Worm (Caenorhabditis elegans) whole organism, late embryonic: ENCODE data around the gene F13A2.2.

Experiments used
- C08G9.2 ChIP-seq: sonication (generic microtip); optimal IDR thresholded peaks from 2 replicates; lab custom pipeline; 2016; ENCODE audit warnings: mild to moderate bottlenecking, missing genetic modification characterization, moderate library complexity, missing compliant biosample characterization
- C38D4.7 ChIP-seq: fragments of 200-800 bp; sonication (Bioruptor generic); optimal IDR thresholded peaks from 2 replicates; lab custom pipeline; 2018; ENCODE audit warnings: mild to moderate bottlenecking, missing genetic modification characterization, moderate library complexity, missing compliant biosample characterization
- Y22D7AL.16 ChIP-seq: sonication (generic microtip); optimal IDR thresholded peaks from 2 replicates; lab custom pipeline; 2016; ENCODE audit warnings: missing genetic modification characterization, missing compliant biosample characterization
- ama-1 ChIP-seq: fragments of 150-350 bp; optimal IDR thresholded peaks from 2 replicates; lab custom pipeline; 2014
- ceh-14 ChIP-seq: sonication (generic microtip); optimal IDR thresholded peaks from 2 replicates; lab custom pipeline; 2016; ENCODE audit warnings: missing genotype, missing genetic modification characterization, missing compliant biosample characterization
- ceh-2 ChIP-seq: sonication (generic microtip); optimal IDR thresholded peaks from 2 replicates; lab custom pipeline; 2016; ENCODE audit warnings: missing genotype, missing genetic modification characterization, missing compliant biosample characterization
- ceh-22 ChIP-seq: sonication (generic microtip); optimal IDR thresholded peaks from 2 replicates; lab custom pipeline; 2017; ENCODE audit warnings: missing biosample characterization, missing genetic modification characterization
- ceh-30 ChIP-seq: fragments of 150-350 bp; optimal IDR thresholded peaks from 2 replicates; lab custom pipeline; 2014; ENCODE audit warnings: missing biosample characterization, missing genetic modification characterization
- ceh-45 ChIP-seq: fragments of 200-800 bp; sonication (Bioruptor generic); IDR thresholded peaks from 2 replicates; pipeline ENCODE4 v1.3.6; 2022; ENCODE audit warnings: missing genetic modification reagents, missing genetic modification characterization, missing compliant biosample characterization
- ceh-6 ChIP-seq: fragments of 200-800 bp; sonication (Bioruptor generic); optimal IDR thresholded peaks from 2 replicates; lab custom pipeline; 2018; ENCODE audit warnings: mild to moderate bottlenecking, missing genetic modification characterization, missing compliant biosample characterization
- ceh-9 ChIP-seq: sonication (generic microtip); optimal IDR thresholded peaks from 2 replicates; lab custom pipeline; 2016; ENCODE audit warnings: mild to moderate bottlenecking, missing genetic modification characterization, inconsistent platforms, missing compliant biosample characterization
- che-1 ChIP-seq: sonication (generic microtip); optimal IDR thresholded peaks from 2 replicates; lab custom pipeline; 2016; ENCODE audit warnings: mild to moderate bottlenecking, missing genetic modification characterization, missing compliant biosample characterization
- dmd-4 ChIP-seq: sonication (generic microtip); optimal IDR thresholded peaks from 2 replicates; lab custom pipeline; 2016; ENCODE audit warnings: borderline replicate concordance, missing genetic modification characterization, missing compliant biosample characterization
- elt-2 ChIP-seq: sonication (generic microtip); optimal IDR thresholded peaks from 2 replicates; lab custom pipeline; 2016; ENCODE audit warnings: missing genetic modification reagents, missing genetic modification characterization, missing compliant biosample characterization
- elt-4 ChIP-seq: sonication (generic microtip); optimal IDR thresholded peaks from 2 replicates; lab custom pipeline; 2016; ENCODE audit warnings: missing genetic modification characterization, missing compliant biosample characterization
- ets-4 ChIP-seq: sonication (generic microtip); optimal IDR thresholded peaks from 2 replicates; lab custom pipeline; 2016; ENCODE audit warnings: missing genetic modification characterization, missing compliant biosample characterization
- eyg-1 ChIP-seq: sonication (generic microtip); optimal IDR thresholded peaks from 2 replicates; lab custom pipeline; 2016; ENCODE audit warnings: missing genotype, missing genetic modification characterization, missing compliant biosample characterization
- fax-1 ChIP-seq: sonication (generic microtip); optimal IDR thresholded peaks from 2 replicates; lab custom pipeline; 2016; ENCODE audit warnings: missing genotype, missing genetic modification characterization, missing compliant biosample characterization
- fkh-10 ChIP-seq: fragments of 150-350 bp; optimal IDR thresholded peaks from 2 replicates; lab custom pipeline; 2014; ENCODE audit warnings: missing biosample characterization, missing genetic modification reagents, missing genetic modification characterization
- gmeb-2 ChIP-seq: sonication (generic microtip); optimal IDR thresholded peaks from 2 replicates; lab custom pipeline; 2016; ENCODE audit warnings: missing genetic modification characterization, inconsistent platforms, missing compliant biosample characterization
- hlh-13 ChIP-seq: fragments of 200-800 bp; sonication (Bioruptor generic); optimal IDR thresholded peaks from 2 replicates; lab custom pipeline; 2018; ENCODE audit warnings: mild to moderate bottlenecking, missing genetic modification characterization, missing compliant biosample characterization
- hlh-15 ChIP-seq: sonication (generic microtip); optimal IDR thresholded peaks from 2 replicates; lab custom pipeline; 2016; ENCODE audit warnings: missing genetic modification characterization, missing compliant biosample characterization
- hlh-8 ChIP-seq: sonication (generic microtip); optimal IDR thresholded peaks from 2 replicates; lab custom pipeline; 2016; ENCODE audit warnings: missing genotype, missing genetic modification characterization, missing compliant biosample characterization
- lim-6 ChIP-seq: sonication (generic microtip); optimal IDR thresholded peaks from 2 replicates; lab custom pipeline; 2016; ENCODE audit warnings: missing genetic modification characterization, missing compliant biosample characterization
- lin-11 ChIP-seq: fragments of 200-800 bp; sonication (Bioruptor generic); optimal IDR thresholded peaks from 2 replicates; lab custom pipeline; 2018; ENCODE audit warnings: mild to moderate bottlenecking, missing genetic modification characterization, missing compliant biosample characterization
- nhr-11 ChIP-seq: fragments of 150-350 bp; optimal IDR thresholded peaks from 2 replicates; lab custom pipeline; 2014; ENCODE audit warnings: missing biosample characterization, missing genetic modification characterization
- nhr-232 ChIP-seq: sonication (generic microtip); optimal IDR thresholded peaks from 2 replicates; lab custom pipeline; 2016; ENCODE audit warnings: missing genetic modification characterization, missing compliant biosample characterization
- npax-4 ChIP-seq: sonication (generic microtip); optimal IDR thresholded peaks from 2 replicates; lab custom pipeline; 2016; ENCODE audit warnings: missing genetic modification characterization, missing compliant biosample characterization
- pag-3 ChIP-seq: sonication (generic microtip); optimal IDR thresholded peaks from 2 replicates; lab custom pipeline; 2016; ENCODE audit warnings: missing compliant biosample characterization, missing genetic modification characterization, borderline replicate concordance
- pat-9 ChIP-seq: fragments of 200-800 bp; sonication (Bioruptor generic); optimal IDR thresholded peaks from 2 replicates; lab custom pipeline; 2018; ENCODE audit warnings: mild to moderate bottlenecking, missing genetic modification characterization, moderate library complexity, missing compliant biosample characterization
- pax-1 ChIP-seq: fragments of 150-350 bp; optimal IDR thresholded peaks from 2 replicates; lab custom pipeline; 2014; ENCODE audit warnings: missing biosample characterization, missing genetic modification characterization
- pha-4 ChIP-seq: fragments of 150-350 bp; optimal IDR thresholded peaks from 2 replicates; lab custom pipeline; 2018; ENCODE audit warnings: missing biosample characterization, missing genetic modification reagents, missing genetic modification characterization
- pros-1 ChIP-seq: fragments of 150-350 bp; optimal IDR thresholded peaks from 2 replicates; lab custom pipeline; 2014; ENCODE audit warnings: missing biosample characterization, missing genetic modification reagents, missing genetic modification characterization
- ref-2 ChIP-seq: sonication (generic microtip); optimal IDR thresholded peaks from 2 replicates; lab custom pipeline; 2016; ENCODE audit warnings: missing genetic modification characterization, missing compliant biosample characterization
- sdc-2 ChIP-seq: sonication (generic microtip); optimal IDR thresholded peaks from 2 replicates; lab custom pipeline; 2016; ENCODE audit warnings: missing genotype, missing genetic modification characterization, missing compliant biosample characterization
- sox-2 ChIP-seq: fragments of 200-800 bp; sonication (Bioruptor generic); IDR thresholded peaks from 2 replicates; pipeline ENCODE4 v1.3.6; 2022; ENCODE audit warnings: missing genetic modification reagents, missing genetic modification characterization, missing compliant biosample characterization
- ttx-3 ChIP-seq: sonication (generic microtip); optimal IDR thresholded peaks from 2 replicates; lab custom pipeline; 2016; ENCODE audit warnings: missing genetic modification reagents, missing genetic modification characterization, missing compliant biosample characterization
- unc-42 ChIP-seq: sonication (generic microtip); optimal IDR thresholded peaks from 2 replicates; lab custom pipeline; 2016; ENCODE audit warnings: missing genotype, missing genetic modification characterization, missing compliant biosample characterization
- unc-86 ChIP-seq: sonication (generic microtip); optimal IDR thresholded peaks from 2 replicates; lab custom pipeline; 2016; ENCODE audit warnings: missing genetic modification characterization, missing compliant biosample characterization
- ztf-16 ChIP-seq: sonication (generic microtip); optimal IDR thresholded peaks from 2 replicates; lab custom pipeline; 2017; ENCODE audit warnings: missing genetic modification characterization, missing compliant biosample characterization

The F13A2.2 gene

ce11 chrV:4387402-4387801 lies 3.0 kb upstream of the F13A2.2 start, which contains the start of gene F13A2.9:
Gene F13A2.9, minus strand, starts transcription at chrV:4387502.
- TF ChIP-seq unc-42 (tag; lab: Kevin White, UChicago) (no peak), hlh-15 (tag; lab: Kevin White, UChicago) (no peak), fax-1 (no peak), gmeb-2 (no peak), ceh-22 (no peak), Y22D7AL.16 (no peak), ama-1 (no peak), ceh-9 (tag; lab: Kevin White, UChicago) (no peak), dmd-4 (tag; lab: Kevin White, UChicago) (no peak), nhr-11 (no peak), unc-86 (tag; lab: Kevin White, UChicago) (no peak)

- TF ChIP-seq ceh-6 (GFP tag; lab: Kevin White, UChicago), result no peak
- TF ChIP-seq nhr-11, result no peak
- no peak for TF ChIP-seq hlh-15 (tag; lab: Kevin White, UChicago)
- no peak for TF ChIP-seq nhr-232 (tag; lab: Kevin White, UChicago)
- TF ChIP-seq ttx-3 (tag; lab: Kevin White, UChicago), result no peak
- TF ChIP-seq eyg-1, result no peak
- TF ChIP-seq elt-2, result no peak
- TF ChIP-seq sdc-2, result no peak
- no peak for TF ChIP-seq elt-4 (tag; lab: Kevin White, UChicago)
- no peak for TF ChIP-seq pax-1
- TF ChIP-seq pat-9 (tag; lab: Kevin White, UChicago), result no peak
- TF ChIP-seq pag-3 (tag; lab: Kevin White, UChicago), result no peak
- TF ChIP-seq pha-4 (tag; lab: Kevin White, UChicago), result no peak
- TF ChIP-seq, all 69 proteins: peak for 0
Observed at ce11 chrV:4386173-4386572, 1.8 kb upstream of the F13A2.2 start, which contains the start of gene F13A2.10. Gene F13A2.10, minus strand, starts transcription at chrV:4386273.

- TF ChIP-seq hlh-13 (GFP tag; lab: Kevin White, UChicago) (no peak), pha-4 (tag; lab: Kevin White, UChicago) (no peak), sdc-2 (no peak), eyg-1 (no peak), ceh-22 (no peak), ref-2 (tag; lab: Kevin White, UChicago) (no peak), ceh-9 (tag; lab: Kevin White, UChicago) (no peak), npax-4 (no peak), elt-2 (no peak), lin-11 (tag; lab: Kevin White, UChicago) (no peak), gmeb-2 (no peak), unc-86 (tag; lab: Kevin White, UChicago) (no peak), fax-1 (no peak), pros-1 (tag; lab: Kevin White, UChicago) (no peak), ets-4 (tag; lab: Kevin White, UChicago) (no peak), ztf-16 (no peak), ceh-30 (no peak), ama-1 (no peak), ttx-3 (tag; lab: Kevin White, UChicago) (no peak), lim-6 (tag; lab: Kevin White, UChicago) (no peak)
Observed at ce11 chrV:4382298-4382697, 2.1 kb downstream of the F13A2.2 start, which contains the start of gene F13A2.1. Gene F13A2.1, minus strand, starts transcription at chrV:4382398.

- TF ChIP-seq gmeb-2 (no peak), hlh-13 (GFP tag; lab: Kevin White, UChicago) (no peak), che-1 (no peak), fax-1 (no peak), ceh-30 (no peak), sox-2 (no peak), C08G9.2 (tag; lab: Kevin White, UChicago) (no peak), hlh-8 (tag; lab: Kevin White, UChicago) (no peak), C38D4.7 (GFP tag; lab: Kevin White, UChicago) (no peak), ceh-2 (tag; lab: Kevin White, UChicago) (no peak), fkh-10 (GFP tag; lab: Kevin White, UChicago) (no peak), ceh-14 (tag; lab: Kevin White, UChicago) (no peak), pag-3 (tag; lab: Kevin White, UChicago) (no peak), ceh-45 (GFP tag; lab: Robert Waterston, UW) (no peak)
Observed at ce11 chrV:4377622-4378021, 6.8 kb downstream of the F13A2.2 start, which contains the start of gene F32D1.8. Gene F32D1.8, minus strand, starts transcription at chrV:4377722.
